Worm (Caenorhabditis elegans): ENCODE data around the gene F53E2.2.

DNA sequence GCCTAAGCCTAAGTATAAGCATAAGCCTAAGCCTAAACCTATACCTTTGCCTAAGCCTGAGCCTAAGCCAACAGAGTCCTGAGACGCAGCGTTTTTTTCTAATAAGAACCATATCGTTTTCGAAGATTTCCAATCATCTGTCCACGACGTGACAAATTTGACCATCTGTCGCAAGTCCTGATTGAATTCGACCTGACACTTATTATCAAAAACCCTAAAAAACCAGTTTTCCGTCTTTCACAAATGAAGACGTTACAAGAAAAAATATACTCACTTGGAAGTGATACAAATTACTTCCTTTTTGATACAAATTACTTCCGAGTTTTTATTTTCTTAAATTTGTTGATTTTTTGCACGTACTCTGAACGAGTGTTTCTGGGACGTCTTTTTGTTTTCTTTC, 36.7 kb upstream of the F53E2.2 start:
- no peak for TF ChIP-seq ama-1 (optimal IDR thresholded peaks at IDR 0.05)
- no peak for TF ChIP-seq C34B4.2 (tag; optimal IDR thresholded peaks at IDR 0.05)
- no peak for TF ChIP-seq mdl-1 (tag; optimal IDR thresholded peaks at IDR 0.05)
- TF ChIP-seq ces-1 (GFP tag; optimal IDR thresholded peaks at IDR 0.05): no peak
- peak; percentile 52 for TF ChIP-seq blmp-1 (tag; optimal IDR thresholded peaks at IDR 0.05)
- no peak for TF ChIP-seq nhr-237 (tag; optimal IDR thresholded peaks at IDR 0.05)

Measured in whole organism, L1 larva.